Worm (Caenorhabditis elegans): ENCODE data around the gene nyn-1.

DNA sequence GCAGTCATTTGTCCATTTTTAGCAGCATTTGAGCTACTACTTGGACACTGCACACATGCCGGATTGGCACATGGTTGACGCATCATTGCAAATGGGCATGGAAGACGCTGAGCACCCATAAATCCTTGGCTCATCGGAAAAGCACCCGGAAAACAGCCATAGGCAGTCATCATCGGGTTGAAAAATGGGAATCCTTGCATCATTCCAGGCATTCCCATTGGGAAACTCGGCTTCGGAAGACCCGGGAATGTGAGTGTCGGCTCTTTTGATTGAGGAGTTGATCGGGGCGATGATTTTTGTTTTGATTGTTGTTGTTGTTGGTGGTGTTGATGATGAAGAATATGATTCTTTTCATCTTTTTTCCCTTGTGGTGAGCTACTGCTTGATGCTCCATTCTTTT is 15.9 kb upstream of the nyn-1 start:
- no peak for TF ChIP-seq rnt-1 (tag; optimal IDR thresholded peaks at IDR 0.05)
- TF ChIP-seq odd-2 (tag; optimal IDR thresholded peaks at IDR 0.05): no peak
- TF ChIP-seq fkh-10 (GFP tag; optimal IDR thresholded peaks at IDR 0.05): no peak
- no peak for TF ChIP-seq ceh-24 (tag; optimal IDR thresholded peaks at IDR 0.05)
- no peak for TF ChIP-seq ceh-6 (GFP tag; optimal IDR thresholded peaks at IDR 0.05)
